Worm (Caenorhabditis elegans): ENCODE measurements around the gene ram-5.

DNA sequence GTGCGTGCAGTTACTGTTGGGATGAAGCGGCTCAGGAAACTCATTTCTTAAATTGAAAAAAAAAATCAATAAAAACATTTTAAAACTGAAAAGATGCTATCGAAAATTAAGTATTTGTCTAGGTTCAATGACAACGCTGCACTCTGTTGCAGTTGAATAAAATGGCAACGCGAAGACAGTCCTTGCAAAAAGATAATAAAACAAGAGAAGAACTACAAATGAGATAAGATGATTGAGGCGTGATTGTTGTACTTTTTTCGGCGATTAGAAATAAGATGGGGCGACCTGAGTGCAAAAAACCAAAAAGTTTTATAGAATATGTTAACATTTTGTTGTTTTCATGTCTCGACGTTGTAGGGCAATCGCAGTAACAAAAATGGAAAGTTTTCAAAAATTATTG lies 34.9 kb upstream of the ram-5 start, which contains the start of gene gcsh-1:
- TF ChIP-seq dpl-1 (GFP tag; optimal IDR thresholded peaks at IDR 0.05) (no peak), ztf-11 (tag; optimal IDR thresholded peaks at IDR 0.05) (no peak), aly-2 (tag; optimal IDR thresholded peaks at IDR 0.05) (no peak), hlh-4 (tag; optimal IDR thresholded peaks at IDR 0.05) (no peak), mdl-1 (tag; optimal IDR thresholded peaks at IDR 0.05) (no peak), lin-39 (tag; optimal IDR thresholded peaks at IDR 0.05) (no peak), lsy-2 (tag; optimal IDR thresholded peaks at IDR 0.05) (no peak), aha-1 (tag; optimal IDR thresholded peaks at IDR 0.05) (no peak), sup-37 (GFP tag; optimal IDR thresholded peaks at IDR 0.05) (no peak), nhr-20 (tag; optimal IDR thresholded peaks at IDR 0.05) (no peak)

Data from whole organism, L1 larva.